Fruit fly (Drosophila melanogaster) whole organism, wandering third instar larva: ENCODE results near the gene CG3529.

Experiments
- br ChIP-seq: fragments of 200-800 bp; sonication (Bioruptor generic); optimal IDR thresholded peaks from 2 replicates; lab custom pipeline; 2016; ENCODE audit warnings: missing biosample characterization, missing genetic modification characterization
- psq ChIP-seq: fragments of 200-800 bp; sonication (Bioruptor generic); optimal IDR thresholded peaks from 3 replicates; lab custom pipeline; 2017; ENCODE audit warnings: missing biosample characterization, mild to moderate bottlenecking, missing genetic modification characterization, moderate library complexity
- usp ChIP-seq: fragments of >200 bp; optimal IDR thresholded peaks from 2 replicates; lab custom pipeline; 2017; ENCODE audit warnings: missing biosample characterization, missing genetic modification characterization
- woc ChIP-seq: sonication (Bioruptor generic); optimal IDR thresholded peaks from 2 replicates; lab custom pipeline; 2016; ENCODE audit warnings: missing biosample characterization, mild to moderate bottlenecking, missing genetic modification characterization

- TF ChIP-seq psq (GFP tag; lab: Kevin White, UChicago) (no peak), usp (no peak), woc (GFP tag; lab: Kevin White, UChicago) (no peak), br (GFP tag; lab: Kevin White, UChicago) (peak; percentile 12)
These were observed 44.3 kb upstream of the CG3529 start, which contains the start of gene eIF4E1 for dm6 chr3L:9402157-9402890.
